Worm (Caenorhabditis elegans) whole organism, early embryonic: Measurements from ENCODE around the gene tofu-6.

Source experiments
- B0310.2 ChIP-seq: sonication (generic microtip); optimal IDR thresholded peaks from 2 replicates; lab custom pipeline; 2016; ENCODE audit warnings: mild to moderate bottlenecking, missing genetic modification characterization, missing compliant biosample characterization
- F13C5.2 ChIP-seq: sonication (generic microtip); optimal IDR thresholded peaks from 2 replicates; lab custom pipeline; 2017; ENCODE audit warnings: mild to moderate bottlenecking, missing genetic modification characterization, inconsistent platforms, missing compliant biosample characterization
- aly-1 ChIP-seq: sonication (generic microtip); optimal IDR thresholded peaks from 2 replicates; lab custom pipeline; 2016; ENCODE audit warnings: missing genetic modification characterization, missing compliant biosample characterization
- ama-1 ChIP-seq: fragments of 150-350 bp; optimal IDR thresholded peaks from 2 replicates; lab custom pipeline; 2014
- ceh-13 ChIP-seq: fragments of 200-800 bp; sonication (Bioruptor generic); optimal IDR thresholded peaks from 2 replicates; lab custom pipeline; 2018; ENCODE audit warnings: mild to moderate bottlenecking, missing genetic modification characterization, missing compliant biosample characterization
- ceh-36 ChIP-seq: sonication (generic microtip); optimal IDR thresholded peaks from 2 replicates; lab custom pipeline; 2016; ENCODE audit warnings: missing genetic modification characterization, inconsistent platforms, missing compliant biosample characterization
- ets-7 ChIP-seq: sonication (generic microtip); optimal IDR thresholded peaks from 2 replicates; lab custom pipeline; 2016; ENCODE audit warnings: missing genotype, missing genetic modification characterization, missing compliant biosample characterization
- flt-1 ChIP-seq: fragments of 200-800 bp; sonication (Bioruptor generic); IDR thresholded peaks from 2 replicates; pipeline ENCODE4 v1.3.6; 2022; ENCODE audit warnings: missing genetic modification characterization, missing compliant biosample characterization
- hmbx-1 ChIP-seq: sonication (generic microtip); optimal IDR thresholded peaks from 2 replicates; lab custom pipeline; 2016; ENCODE audit warnings: mild to moderate bottlenecking, missing genetic modification characterization, missing compliant biosample characterization
- hnd-1 ChIP-seq: sonication (generic microtip); optimal IDR thresholded peaks from 2 replicates; lab custom pipeline; 2016; ENCODE audit warnings: missing genetic modification characterization, missing compliant biosample characterization
- pes-1 ChIP-seq: fragments of 200-800 bp; sonication (Bioruptor generic); IDR thresholded peaks from 2 replicates; pipeline ENCODE4 v1.3.6; 2022; ENCODE audit warnings: missing genetic modification reagents, missing genetic modification characterization, missing compliant biosample characterization
- sea-1 ChIP-seq: fragments of 200-800 bp; sonication (Bioruptor generic); conservative IDR thresholded peaks from 2 replicates; pipeline ENCODE4 v1.3.6; 2022; ENCODE audit warnings: missing genetic modification characterization, missing compliant biosample characterization
- tbx-11 ChIP-seq: fragments of 200-800 bp; sonication (Bioruptor generic); IDR thresholded peaks from 2 replicates; pipeline ENCODE4 v1.3.6; 2022; ENCODE audit warnings: missing genetic modification characterization, missing compliant biosample characterization
- tra-4 ChIP-seq: sonication (generic microtip); optimal IDR thresholded peaks from 2 replicates; lab custom pipeline; 2017; ENCODE audit warnings: missing genetic modification characterization, missing compliant biosample characterization

ce11 chrII:5447381-5447780 is 26.3 kb downstream of the tofu-6 start, which contains the start of gene cex-1:
- TF ChIP-seq tbx-11 (no peak), ceh-13 (GFP tag; lab: Kevin White, UChicago) (no peak), hnd-1 (no peak), F13C5.2 (tag; lab: Kevin White, UChicago) (no peak), ama-1 (lab: Kevin White, UChicago) (no peak), hmbx-1 (no peak), ets-7 (tag; lab: Kevin White, UChicago) (no peak), flt-1 (GFP tag; lab: Robert Waterston, UW) (no peak), aly-1 (tag; lab: Kevin White, UChicago) (no peak), tra-4 (tag; lab: Kevin White, UChicago) (no peak), sea-1 (no peak), ceh-36 (no peak), B0310.2 (tag; lab: Kevin White, UChicago) (no peak), pes-1 (GFP tag; lab: Robert Waterston, UW) (no peak)
